Fruit fly (Drosophila melanogaster): ENCODE measurements around the gene CG6865.

Gene CG6865

dm6 chr3L:18813963-18814647, 49.3 kb upstream of the CG6865 start (continued):
- TF ChIP-seq klu (GFP tag; IDR thresholded peaks at IDR 0.05) (no peak), ro (GFP tag; IDR thresholded peaks at IDR 0.05) (no peak), Adf1 (GFP tag; IDR thresholded peaks at IDR 0.05) (peak; percentile 50; the same call in 1 of the 2 replicates), CG2129 (GFP tag; IDR thresholded peaks at IDR 0.05; ENCODE audit: partially characterized antibody) (no peak), CG18764 (GFP tag; optimal IDR thresholded peaks at IDR 0.05) (peak; percentile 46), sd (tag; optimal IDR thresholded peaks at IDR 0.05) (peak; percentile 90), CG11247 (GFP tag; IDR thresholded peaks at IDR 0.05) (no peak), CG1024 (GFP tag; IDR thresholded peaks at IDR 0.05) (no peak; the same call in 1 of the 2 replicates), schlank (tag; optimal IDR thresholded peaks at IDR 0.05) (peak; percentile 56), CG13624 (GFP tag; optimal IDR thresholded peaks at IDR 0.05) (peak; percentile 65), Sox100B (GFP tag; optimal IDR thresholded peaks at IDR 0.05) (peak; percentile 59), gem (tag; optimal IDR thresholded peaks at IDR 0.05) (peak; percentile 67), Hmx (GFP tag; optimal IDR thresholded peaks at IDR 0.05) (no peak), bowl (GFP tag; IDR thresholded peaks at IDR 0.05) (peak; percentile 57), en (GFP tag; optimal IDR thresholded peaks at IDR 0.05) (no peak), CG11456 (GFP tag; IDR thresholded peaks at IDR 0.05) (no peak), lab (GFP tag; optimal IDR thresholded peaks at IDR 0.05) (peak; percentile 88), CG17912 (GFP tag; optimal IDR thresholded peaks at IDR 0.05) (no peak), CG3726 (GFP tag; IDR thresholded peaks at IDR 0.05) (no peak; the same call in 2 of the 3 replicates), Aef1 (GFP tag; IDR thresholded peaks at IDR 0.05) (peak; percentile 88), knrl (GFP tag; IDR thresholded peaks at IDR 0.05; ENCODE audit: partially characterized antibody) (no peak), CG12744 (GFP tag; optimal IDR thresholded peaks at IDR 0.05) (peak; percentile 65), danr (GFP tag; IDR thresholded peaks at IDR 0.05) (no peak), D (optimal IDR thresholded peaks at IDR 0.05) (no peak), D (GFP tag; optimal IDR thresholded peaks at IDR 0.05) (peak; percentile 51), Nf-YA (GFP tag; IDR thresholded peaks at IDR 0.05) (peak; percentile 63), Dfd (GFP tag; optimal IDR thresholded peaks at IDR 0.05) (no peak), Dll (GFP tag; IDR thresholded peaks at IDR 0.05; ENCODE audit: partially characterized antibody) (no peak), CG10366 (GFP tag; IDR thresholded peaks at IDR 0.05) (no peak), Sin3A (optimal IDR thresholded peaks at IDR 0.05) (no peak), tgo (GFP tag; IDR thresholded peaks at IDR 0.05) (no peak; the same call in 2 of the 3 replicates), lbe (GFP tag; optimal IDR thresholded peaks at IDR 0.05) (peak; percentile 87), CG10565 (GFP tag; optimal IDR thresholded peaks at IDR 0.05) (no peak), chif (GFP tag; optimal IDR thresholded peaks at IDR 0.05) (peak in 1 of 2 experiments; percentile 64), inv (GFP tag; IDR thresholded peaks at IDR 0.05; ENCODE audit: partially characterized antibody) (no peak), MTF-1 (GFP tag; optimal IDR thresholded peaks at IDR 0.05; ENCODE audit: borderline replicate concordance) (peak; percentile 82), her (GFP tag; optimal IDR thresholded peaks at IDR 0.05) (peak; percentile 71), CG30020 (tag; optimal IDR thresholded peaks at IDR 0.05) (no peak), Mad (GFP tag; optimal IDR thresholded peaks at IDR 0.05) (no peak), ewg (GFP tag; optimal IDR thresholded peaks at IDR 0.05) (no peak), Gug (GFP tag; IDR thresholded peaks at IDR 0.05) (no peak), Hand (GFP tag; optimal IDR thresholded peaks at IDR 0.05) (no peak), pnt (GFP tag; optimal IDR thresholded peaks at IDR 0.05) (peak; percentile 48), CG4730 (GFP tag; IDR thresholded peaks at IDR 0.05) (no peak), Lhr (GFP tag; optimal IDR thresholded peaks at IDR 0.05) (no peak), CG13296 (GFP tag; optimal IDR thresholded peaks at IDR 0.05) (peak; percentile 86), luna (GFP tag; optimal IDR thresholded peaks at IDR 0.05) (no peak), so (GFP tag; IDR thresholded peaks at IDR 0.05) (no peak; the same call in 2 of the 3 replicates), Hr3 (GFP tag; optimal IDR thresholded peaks at IDR 0.05) (no peak), pzg (GFP tag; optimal IDR thresholded peaks at IDR 0.05) (no peak), CG11085 (GFP tag; IDR thresholded peaks at IDR 0.05) (no peak)
